Worm (Caenorhabditis elegans) whole organism, L4 larva: ENCODE measurements around the gene tmem-231.

ENCODE experiments used
- D1046.2 ChIP-seq: fragments of 200-800 bp; sonication (Bioruptor generic); IDR thresholded peaks from 2 replicates; pipeline ENCODE4 v1.3.6; 2022; ENCODE audit warnings: missing genetic modification characterization, missing compliant biosample characterization
- F37D6.2 ChIP-seq: sonication (generic microtip); optimal IDR thresholded peaks from 2 replicates; lab custom pipeline; 2016; ENCODE audit warnings: mild to moderate bottlenecking, missing genetic modification characterization, missing compliant biosample characterization
- F44E2.7 ChIP-seq: fragments of 200-800 bp; sonication (Bioruptor generic); IDR thresholded peaks from 2 replicates; pipeline ENCODE4 v2.1.2; 2022; ENCODE audit warnings: missing genetic modification characterization, missing compliant biosample characterization
- T20F7.1 ChIP-seq: fragments of 200-800 bp; sonication (Bioruptor generic); optimal IDR thresholded peaks from 2 replicates; lab custom pipeline; 2018; ENCODE audit warnings: mild to moderate bottlenecking, missing genetic modification characterization, missing compliant biosample characterization
- Y75B8A.6 ChIP-seq: fragments of 200-800 bp; sonication (Bioruptor generic); IDR thresholded peaks from 2 replicates; pipeline ENCODE4 v1.3.6; 2022; ENCODE audit warnings: missing genetic modification reagents, missing genetic modification characterization, missing compliant biosample characterization
- aly-2 ChIP-seq: sonication (generic microtip); optimal IDR thresholded peaks from 2 replicates; lab custom pipeline; 2018; ENCODE audit warnings: missing biosample characterization, missing genetic modification characterization
- ama-1 ChIP-seq: fragments of 150-350 bp; optimal IDR thresholded peaks from 2 replicates; lab custom pipeline; 2014; ENCODE audit warnings: inconsistent platforms, mixed read lengths
- attf-4 ChIP-seq: sonication (generic microtip); optimal IDR thresholded peaks from 3 replicates; lab custom pipeline; 2017; ENCODE audit warnings: missing biosample characterization, missing genetic modification characterization
- ceh-20 ChIP-seq: fragments of 200-800 bp; sonication (Bioruptor generic); IDR thresholded peaks from 2 replicates; pipeline ENCODE4 v1.3.6; 2022; ENCODE audit warnings: missing genetic modification reagents, missing genetic modification characterization, missing compliant biosample characterization
- ceh-28 ChIP-seq: fragments of 150-350 bp; optimal IDR thresholded peaks from 2 replicates; lab custom pipeline; 2014; ENCODE audit warnings: missing biosample characterization, missing genetic modification reagents, missing genetic modification characterization
- ceh-32 ChIP-seq: sonication (generic microtip); optimal IDR thresholded peaks from 2 replicates; lab custom pipeline; 2016; ENCODE audit warnings: mild to moderate bottlenecking, missing genetic modification characterization, missing compliant biosample characterization; ENCODE audit not compliant: poor library complexity
- ceh-82 ChIP-seq: sonication (generic microtip); optimal IDR thresholded peaks from 2 replicates; lab custom pipeline; 2017; ENCODE audit warnings: missing biosample characterization, missing genetic modification characterization
- daf-16 ChIP-seq, 3 experiments: sonication (generic microtip); optimal IDR thresholded peaks; 2 replicates each; lab custom pipeline; 2016 to 2017; ENCODE audit warnings: missing genetic modification characterization in 3 of 3, missing genetic modification reagents in 3 of 3, mild to moderate bottlenecking in 2 of 3, missing compliant biosample characterization in 2 of 3, missing biosample characterization in 1 of 3, moderate library complexity in 1 of 3
- daf-19 ChIP-seq: fragments of 200-800 bp; sonication (Bioruptor generic); conservative IDR thresholded peaks from 2 replicates; pipeline ENCODE4 v1.3.6; 2022; ENCODE audit warnings: missing genetic modification characterization, missing compliant biosample characterization
- dmd-8 ChIP-seq: fragments of 200-800 bp; sonication (Bioruptor generic); IDR thresholded peaks from 2 replicates; pipeline ENCODE4 v1.3.6; 2022; ENCODE audit warnings: missing genetic modification characterization, missing compliant biosample characterization
- dmd-9 ChIP-seq: fragments of 200-800 bp; sonication (Bioruptor generic); IDR thresholded peaks from 2 replicates; pipeline ENCODE4 v1.3.6; 2022; ENCODE audit warnings: missing genetic modification reagents, missing genetic modification characterization, missing compliant biosample characterization
- dpl-1 ChIP-seq: fragments of 150-350 bp; optimal IDR thresholded peaks from 2 replicates; lab custom pipeline; 2014; ENCODE audit warnings: missing biosample characterization, missing genetic modification reagents, missing genetic modification characterization
- dve-1 ChIP-seq: sonication (generic microtip); optimal IDR thresholded peaks from 2 replicates; lab custom pipeline; 2017; ENCODE audit warnings: antibody characterized with exemption, mild to moderate bottlenecking, missing genetic modification characterization, missing compliant biosample characterization; ENCODE audit not compliant: insufficient read depth
- egl-27 ChIP-seq: sonication (generic microtip); optimal IDR thresholded peaks from 3 replicates; lab custom pipeline; 2017; ENCODE audit warnings: missing biosample characterization, missing genetic modification reagents, missing genetic modification characterization
- fkh-10 ChIP-seq: fragments of 150-350 bp; optimal IDR thresholded peaks from 2 replicates; lab custom pipeline; 2014; ENCODE audit warnings: missing biosample characterization, missing genetic modification reagents, missing genetic modification characterization
- fos-1 ChIP-seq: fragments of 150-350 bp; optimal IDR thresholded peaks from 2 replicates; lab custom pipeline; 2014; ENCODE audit warnings: missing biosample characterization, missing genetic modification characterization
- hlh-11 ChIP-seq: fragments of 200-800 bp; sonication (Bioruptor generic); optimal IDR thresholded peaks from 2 replicates; lab custom pipeline; 2018; ENCODE audit warnings: mild to moderate bottlenecking, missing genetic modification characterization, missing compliant biosample characterization
- hmg-1.1 ChIP-seq: fragments of 200-800 bp; sonication (Bioruptor generic); IDR thresholded peaks from 2 replicates; pipeline ENCODE4 v1.3.6; 2022; ENCODE audit warnings: missing genetic modification reagents, missing genetic modification characterization, missing compliant biosample characterization
- lin-1 ChIP-seq: fragments of 200-800 bp; sonication (Bioruptor generic); IDR thresholded peaks from 2 replicates; pipeline ENCODE4 v1.3.6; 2022; ENCODE audit warnings: missing genetic modification reagents, missing genetic modification characterization, missing compliant biosample characterization
- lin-13 ChIP-seq: fragments of 150-350 bp; optimal IDR thresholded peaks from 2 replicates; lab custom pipeline; 2014; ENCODE audit warnings: missing biosample characterization, missing genetic modification reagents, missing genetic modification characterization
- lin-15B ChIP-seq: fragments of 150-350 bp; sonication (generic microtip); optimal IDR thresholded peaks from 3 replicates; lab custom pipeline; 2014; ENCODE audit warnings: missing biosample characterization, missing genetic modification characterization
- lin-29 ChIP-seq: fragments of 200-800 bp; sonication (Bioruptor generic); IDR thresholded peaks from 2 replicates; pipeline ENCODE4 v1.3.6; 2022; ENCODE audit warnings: missing genetic modification reagents, missing genetic modification characterization, missing compliant biosample characterization
- lsy-2 ChIP-seq, 2 experiments: fragments of 150-350 bp in 1 of 2; sonication (generic microtip) in 1 of 2; optimal IDR thresholded peaks; 2 replicates each; lab custom pipeline; 2014 to 2017; ENCODE audit warnings: missing biosample characterization in 2 of 2, missing genetic modification characterization in 2 of 2
- madf-9 ChIP-seq: fragments of 200-800 bp; sonication (Bioruptor generic); conservative IDR thresholded peaks from 2 replicates; pipeline ENCODE4 v1.3.6; 2022; ENCODE audit warnings: missing genetic modification reagents, missing genetic modification characterization, missing compliant biosample characterization
- mdl-1 ChIP-seq, 2 experiments: fragments of 150-350 bp in 1 of 2; sonication (generic microtip) in 1 of 2; optimal IDR thresholded peaks; 2 replicates each; lab custom pipeline; 2014 to 2017; ENCODE audit warnings: missing biosample characterization in 2 of 2, missing genetic modification characterization in 2 of 2
- mdt-29 ChIP-seq: fragments of 200-800 bp; sonication (Bioruptor generic); IDR thresholded peaks from 2 replicates; pipeline ENCODE4 v1.3.6; 2022; ENCODE audit warnings: missing genetic modification reagents, missing genetic modification characterization, missing compliant biosample characterization
- mes-2 ChIP-seq: sonication (generic microtip); optimal IDR thresholded peaks from 2 replicates; lab custom pipeline; 2016; ENCODE audit warnings: missing genotype, mild to moderate bottlenecking, missing genetic modification characterization, missing compliant biosample characterization; ENCODE audit not compliant: poor library complexity, severe bottlenecking
- mxl-3 ChIP-seq: fragments of 200-800 bp; sonication (Bioruptor generic); optimal IDR thresholded peaks from 2 replicates; lab custom pipeline; 2018; ENCODE audit warnings: mild to moderate bottlenecking, missing genetic modification characterization, missing compliant biosample characterization
- nhr-237 ChIP-seq: sonication (generic microtip); optimal IDR thresholded peaks from 2 replicates; lab custom pipeline; 2017; ENCODE audit warnings: missing biosample characterization, missing genetic modification characterization
- nhr-28 ChIP-seq: fragments of 150-350 bp; optimal IDR thresholded peaks from 2 replicates; lab custom pipeline; 2014; ENCODE audit warnings: missing biosample characterization, missing genetic modification characterization
- nhr-77 ChIP-seq: fragments of 150-350 bp; optimal IDR thresholded peaks from 2 replicates; lab custom pipeline; 2014; ENCODE audit warnings: missing biosample characterization, missing genetic modification characterization
- pha-4 ChIP-seq, 2 experiments: fragments of 150-350 bp in 1 of 2; fragments of 200-800 bp in 1 of 2; sonication (Bioruptor generic) in 1 of 2; IDR thresholded peaks in 1 of 2; optimal IDR thresholded peaks in 1 of 2; 2 replicates each; pipeline versions ENCODE4 v1.3.6 to Lab custom; 2014 to 2022; ENCODE audit warnings: missing genetic modification characterization in 2 of 2, missing genetic modification reagents in 2 of 2, missing biosample characterization in 1 of 2, missing compliant biosample characterization in 1 of 2
- pqm-1 ChIP-seq: sonication (generic microtip); optimal IDR thresholded peaks from 2 replicates; lab custom pipeline; 2017; ENCODE audit warnings: missing biosample characterization, missing genetic modification characterization
- rbr-2 ChIP-seq: sonication (generic microtip); optimal IDR thresholded peaks from 2 replicates; lab custom pipeline; 2016; ENCODE audit warnings: missing genotype, missing genetic modification characterization, missing compliant biosample characterization
- saeg-2 ChIP-seq: fragments of 200-800 bp; sonication (Bioruptor generic); IDR thresholded peaks from 2 replicates; pipeline ENCODE4 v1.3.6; 2022; ENCODE audit warnings: missing genetic modification reagents, missing genetic modification characterization, missing compliant biosample characterization
- set-16 ChIP-seq: fragments of 200-800 bp; sonication (Bioruptor generic); IDR thresholded peaks from 2 replicates; pipeline ENCODE4 v1.3.6; 2022; ENCODE audit warnings: missing genetic modification reagents, missing genetic modification characterization, missing compliant biosample characterization
- skn-1 ChIP-seq: fragments of 150-350 bp; optimal IDR thresholded peaks from 2 replicates; lab custom pipeline; 2014; ENCODE audit warnings: missing biosample characterization, missing genetic modification characterization
- snpc-4 ChIP-seq: fragments of 150-350 bp; optimal IDR thresholded peaks from 2 replicates; lab custom pipeline; 2014; ENCODE audit warnings: missing biosample characterization, missing genetic modification characterization
- spr-1 ChIP-seq: sonication (generic microtip); optimal IDR thresholded peaks from 2 replicates; lab custom pipeline; 2016; ENCODE audit warnings: mild to moderate bottlenecking, missing genetic modification characterization, missing compliant biosample characterization
- spr-3 ChIP-seq: fragments of 200-800 bp; sonication (Bioruptor generic); optimal IDR thresholded peaks from 2 replicates; lab custom pipeline; 2018; ENCODE audit warnings: mild to moderate bottlenecking, missing genetic modification characterization, missing compliant biosample characterization
- tra-1 ChIP-seq: fragments of 200-800 bp; sonication (Bioruptor generic); IDR thresholded peaks from 2 replicates; pipeline ENCODE4 v1.3.6; 2022; ENCODE audit warnings: missing genetic modification reagents, missing genetic modification characterization, missing compliant biosample characterization
- vab-7 ChIP-seq: fragments of 200-800 bp; sonication (Bioruptor generic); IDR thresholded peaks from 2 replicates; pipeline ENCODE4 v1.3.6; 2022; ENCODE audit warnings: missing genetic modification reagents, missing genetic modification characterization, missing compliant biosample characterization
- zag-1 ChIP-seq: fragments of 150-350 bp; optimal IDR thresholded peaks from 2 replicates; lab custom pipeline; 2014; ENCODE audit warnings: missing biosample characterization, missing genetic modification characterization
- zfp-3 ChIP-seq: fragments of 200-800 bp; sonication (Bioruptor generic); conservative IDR thresholded peaks from 2 replicates; pipeline ENCODE4 v1.3.6; 2022; ENCODE audit warnings: missing genetic modification reagents, missing genetic modification characterization, missing compliant biosample characterization
- zip-2 ChIP-seq: fragments of 150-350 bp; optimal IDR thresholded peaks from 2 replicates; lab custom pipeline; 2014; ENCODE audit warnings: missing biosample characterization, missing genetic modification characterization
- ztf-7 ChIP-seq: fragments of 150-350 bp; optimal IDR thresholded peaks from 2 replicates; lab custom pipeline; 2014; ENCODE audit warnings: missing biosample characterization, missing genetic modification characterization

The tmem-231 gene

ce11 chrIV:8432709-8433108 lies 6.1 kb downstream of the tmem-231 start, which contains the start of the genes T26A8.4 and pdtf-1:
TSS of gene T26A8.4 (minus strand) at chrIV:8432893.
TSS of gene pdtf-1 (plus strand) at chrIV:8433038.
- TF ChIP-seq vab-7 (GFP tag; lab: Robert Waterston, UW), result peak; percentile 74; the same call in 1 of the 2 replicates
- TF ChIP-seq tra-1 (GFP tag; lab: Robert Waterston, UW), result peak; percentile 75
- TF ChIP-seq ztf-7 (tag; lab: Kevin White, UChicago), result peak; percentile 68
- peak; percentile 69 for TF ChIP-seq zip-2 (tag; lab: Kevin White, UChicago)
- peak; percentile 66; the same call in 1 of the 2 replicates for TF ChIP-seq saeg-2 (GFP tag; lab: Robert Waterston, UW)
- peak; percentile 38 to 78 for TF ChIP-seq daf-16 (GFP tag; optimal IDR thresholded peaks at IDR 0.05; lab: Kevin White, UChicago)
- peak; percentile 82 for TF ChIP-seq daf-16 (tag; optimal IDR thresholded peaks at IDR 0.05; lab: Kevin White, UChicago)
- TF ChIP-seq fkh-10, result peak; percentile 92
- TF ChIP-seq ceh-82 (tag; lab: Kevin White, UChicago), result no peak
- TF ChIP-seq Y75B8A.6, result 0 out of 2 replicates have a peak, but pooled peaks have one; percentile 79
- peak; percentile 66 for TF ChIP-seq mdt-29 (GFP tag; lab: Robert Waterston, UW)
- peak; percentile 76 for TF ChIP-seq set-16 (GFP tag; lab: Robert Waterston, UW)
- TF ChIP-seq hmg-1.1 (GFP tag; lab: Robert Waterston, UW), result peak; percentile 89
- TF ChIP-seq fos-1 (tag; lab: Kevin White, UChicago), result no peak
- no peak for TF ChIP-seq zag-1
- peak; percentile 70 for TF ChIP-seq lin-29 (GFP tag; lab: Robert Waterston, UW)
- TF ChIP-seq snpc-4 (tag; lab: Kevin White, UChicago), result peak; percentile 76
- TF ChIP-seq mdl-1 (tag; optimal IDR thresholded peaks at IDR 0.05; lab: Kevin White, UChicago), result peak; percentile 82 to 97
- no peak for TF ChIP-seq dmd-8 (GFP tag; lab: Robert Waterston, UW)
- peak; percentile 52 for TF ChIP-seq nhr-237 (tag; lab: Kevin White, UChicago)
- peak; percentile 88 for TF ChIP-seq ceh-20 (GFP tag; lab: Robert Waterston, UW)
- TF ChIP-seq T20F7.1 (GFP tag; lab: Kevin White, UChicago), result peak; percentile 80
- TF ChIP-seq nhr-28 (tag; lab: Kevin White, UChicago), result peak; percentile 86
- no peak for TF ChIP-seq aly-2
- peak; percentile 50 for TF ChIP-seq lin-15B
- TF ChIP-seq hlh-11, result peak; percentile 92
- no peak for TF ChIP-seq attf-4 (tag; lab: Kevin White, UChicago)
- no peak for TF ChIP-seq skn-1 (tag; lab: Kevin White, UChicago)
- TF ChIP-seq zfp-3 (GFP tag; lab: Robert Waterston, UW), result peak; percentile 80
- peak; percentile 69 for TF ChIP-seq dmd-9 (GFP tag; lab: Robert Waterston, UW)
- peak; percentile 64 for TF ChIP-seq spr-1
- TF ChIP-seq nhr-77 (tag; lab: Kevin White, UChicago), result peak; percentile 95
- peak; percentile 98 for TF ChIP-seq dve-1 (tag; lab: Kevin White, UChicago)
- no peak for TF ChIP-seq ceh-32 (tag; lab: Kevin White, UChicago)
- peak; percentile 20 for TF ChIP-seq pqm-1 (tag; lab: Kevin White, UChicago)
- TF ChIP-seq ama-1 (lab: Kevin White, UChicago), result peak; percentile 91
- peak; percentile 99 to 100 for TF ChIP-seq lsy-2 (tag; optimal IDR thresholded peaks at IDR 0.05; lab: Kevin White, UChicago)
- TF ChIP-seq ceh-28 (tag; lab: Kevin White, UChicago), result no peak
- TF ChIP-seq madf-9 (GFP tag; lab: Robert Waterston, UW), result peak; percentile 78
- TF ChIP-seq F44E2.7 (GFP tag; lab: Robert Waterston, UW), result no peak
- peak; percentile 86 for TF ChIP-seq pha-4 (GFP tag; IDR thresholded peaks at IDR 0.05; lab: Robert Waterston, UW)
- TF ChIP-seq pha-4 (tag; optimal IDR thresholded peaks at IDR 0.05; lab: Kevin White, UChicago), result no peak
- peak; percentile 99 for TF ChIP-seq D1046.2 (GFP tag; lab: Robert Waterston, UW)
- peak; percentile 56 for TF ChIP-seq F37D6.2 (tag; lab: Kevin White, UChicago)
- peak; percentile 75 for TF ChIP-seq mxl-3 (GFP tag; lab: Kevin White, UChicago)
- peak; percentile 95 for TF ChIP-seq lin-13 (GFP tag; lab: Kevin White, UChicago)
- no peak for TF ChIP-seq spr-3 (GFP tag; lab: Kevin White, UChicago)
- TF ChIP-seq mes-2 (tag; lab: Kevin White, UChicago), result peak; percentile 94
- no peak for TF ChIP-seq daf-19 (GFP tag; lab: Robert Waterston, UW)
- peak; percentile 58; the same call in 1 of the 2 replicates for TF ChIP-seq lin-1 (GFP tag; lab: Robert Waterston, UW)
- TF ChIP-seq egl-27 (tag; lab: Kevin White, UChicago), result no peak
- TF ChIP-seq rbr-2 (tag; lab: Kevin White, UChicago), result peak; percentile 89
- TF ChIP-seq dpl-1, result peak; percentile 83
